Worm (Caenorhabditis elegans): Measurements from ENCODE around the gene col-12.

DNA sequence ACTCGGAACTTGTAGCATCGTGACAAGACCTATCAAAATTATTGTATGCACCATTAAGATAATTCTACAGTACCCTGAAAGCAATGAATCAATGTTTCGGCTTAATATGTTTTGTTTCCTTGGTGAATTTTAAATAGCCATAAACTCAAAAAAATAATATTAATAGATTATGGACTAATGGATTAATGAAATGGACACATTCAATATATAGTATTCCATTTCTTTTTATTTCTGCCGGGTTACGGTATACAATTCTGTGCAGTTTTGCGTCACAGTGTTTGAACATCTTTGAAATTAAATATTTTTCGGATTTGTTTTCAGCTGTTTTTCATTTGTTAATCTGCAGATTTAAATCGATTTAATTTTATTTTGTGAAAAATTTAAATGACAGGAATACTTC is 11.6 kb upstream of the col-12 start, which contains the start of gene set-22:
- TF ChIP-seq ztf-23 (GFP tag; IDR thresholded peaks at IDR 0.05) (no peak), tab-1 (GFP tag; IDR thresholded peaks at IDR 0.05) (no peak), ref-1 (GFP tag; conservative IDR thresholded peaks at IDR 0.05) (no peak)
